Worm (Caenorhabditis elegans) whole organism, L4 larva: Measurements from ENCODE around the gene best-2.

ENCODE experiments used
- T20F7.1 ChIP-seq: fragments of 200-800 bp; sonication (Bioruptor generic); optimal IDR thresholded peaks from 2 replicates; lab custom pipeline; 2018; ENCODE audit warnings: mild to moderate bottlenecking, missing genetic modification characterization, missing compliant biosample characterization
- aha-1 ChIP-seq: fragments of 150-350 bp; peaks from one replicate; lab custom pipeline; 2014; ENCODE audit warnings: missing biosample characterization, missing genetic modification characterization
- lin-15B ChIP-seq: fragments of 150-350 bp; sonication (generic microtip); optimal IDR thresholded peaks from 3 replicates; lab custom pipeline; 2014; ENCODE audit warnings: missing biosample characterization, missing genetic modification characterization
- lin-39 ChIP-seq: fragments of 150-350 bp; optimal IDR thresholded peaks from 2 replicates; lab custom pipeline; 2014; ENCODE audit warnings: missing biosample characterization, missing genetic modification reagents, missing genetic modification characterization
- nhr-11 ChIP-seq: fragments of 150-350 bp; optimal IDR thresholded peaks from 2 replicates; lab custom pipeline; 2014; ENCODE audit warnings: missing biosample characterization, missing genetic modification characterization
- nhr-41 ChIP-seq: fragments of 200-800 bp; sonication (Bioruptor generic); IDR thresholded peaks from 2 replicates; pipeline ENCODE4 v1.3.6; 2022; ENCODE audit warnings: missing genetic modification reagents, missing genetic modification characterization, missing compliant biosample characterization
- spr-1 ChIP-seq: sonication (generic microtip); optimal IDR thresholded peaks from 2 replicates; lab custom pipeline; 2016; ENCODE audit warnings: mild to moderate bottlenecking, missing genetic modification characterization, missing compliant biosample characterization
- unc-130 ChIP-seq: sonication (generic microtip); optimal IDR thresholded peaks from 2 replicates; lab custom pipeline; 2016; ENCODE audit warnings: missing genetic modification reagents, missing genetic modification characterization, missing compliant biosample characterization

ce11 chrIV:13127720-13128119 lies 14.8 kb upstream of the best-2 start:
- TF ChIP-seq lin-39 (no peak), nhr-11 (no peak), T20F7.1 (GFP tag; lab: Kevin White, UChicago) (no peak), nhr-41 (GFP tag; lab: Robert Waterston, UW) (no peak), aha-1 (tag; lab: Kevin White, UChicago) (no peak), unc-130 (GFP tag; lab: Kevin White, UChicago) (no peak), lin-15B (no peak), spr-1 (tag; lab: Kevin White, UChicago) (no peak)
